Fruit fly (Drosophila melanogaster) Kc167 (cell line): Measurements from ENCODE around the gene ApepP.

ENCODE experiments used
- Myc ChIP-seq: fragments of >200 bp; optimal IDR thresholded peaks from 2 replicates; lab custom pipeline; 2017; ENCODE audit warnings: missing external identifiers
- Sin3A ChIP-seq: fragments of >200 bp; optimal IDR thresholded peaks from 2 replicates; lab custom pipeline; 2018; ENCODE audit warnings: missing external identifiers
- h ChIP-seq: fragments of >200 bp; optimal IDR thresholded peaks from 3 replicates; lab custom pipeline; 2018; ENCODE audit warnings: missing external identifiers
- insv ChIP-seq: fragments of >200 bp; optimal IDR thresholded peaks from 3 replicates; lab custom pipeline; 2018; ENCODE audit warnings: missing external identifiers
- psq ChIP-seq: fragments of >200 bp; optimal IDR thresholded peaks from 2 replicates; lab custom pipeline; 2017; ENCODE audit warnings: missing external identifiers
- ttk ChIP-seq: sonication (Bioruptor generic); optimal IDR thresholded peaks from 2 replicates; lab custom pipeline; 2017; ENCODE audit warnings: missing external identifiers

DNA sequence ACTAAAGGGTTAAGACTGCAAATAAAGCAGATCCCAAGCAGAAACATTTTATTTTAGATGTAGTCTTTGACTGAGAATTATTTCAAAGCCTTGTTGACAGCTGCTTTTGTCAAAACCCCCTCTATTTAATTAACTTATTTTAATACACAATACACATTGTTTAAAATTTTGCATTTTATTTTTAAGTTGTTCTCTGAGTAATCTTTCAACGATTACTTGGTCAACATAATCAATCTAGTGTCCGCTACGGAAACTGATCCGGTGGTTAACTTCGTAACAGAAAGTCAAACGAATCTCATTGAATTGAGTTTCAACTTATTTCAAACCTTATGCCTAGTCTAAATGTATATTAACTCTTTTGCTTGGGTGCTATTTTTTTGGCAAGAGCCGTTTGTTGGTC lies 9.8 kb downstream of the ApepP start, which contains the start of gene CG31805:
- no peak for TF ChIP-seq psq (lab: Kevin White, UChicago)
- TF ChIP-seq ttk (lab: Kevin White, UChicago) = no peak
- TF ChIP-seq Myc (lab: Kevin White, UChicago) = no peak
- no peak for TF ChIP-seq h (lab: Kevin White, UChicago)
- TF ChIP-seq Sin3A (lab: Kevin White, UChicago) = no peak
- TF ChIP-seq insv (lab: Kevin White, UChicago) = no peak
